Worm (Caenorhabditis elegans) whole organism, L3 larva: Measurements from ENCODE around the gene Y70C5A.3.
A peak's percentile ranks its signal among the peaks of the same experiment; 100 is the strongest.

Experiments
- aly-2 ChIP-seq: fragments of 150-350 bp; optimal IDR thresholded peaks from 2 replicates; lab custom pipeline; 2014; ENCODE audit warnings: missing biosample characterization, missing genetic modification characterization
- ama-1 ChIP-seq: fragments of 150-350 bp; optimal IDR thresholded peaks from 2 replicates; lab custom pipeline; 2018
- ceh-28 ChIP-seq: fragments of 150-350 bp; optimal IDR thresholded peaks from 2 replicates; lab custom pipeline; 2014; ENCODE audit warnings: missing biosample characterization, missing genetic modification reagents, missing genetic modification characterization
- ceh-82 ChIP-seq: fragments of 150-350 bp; optimal IDR thresholded peaks from 2 replicates; lab custom pipeline; 2014; ENCODE audit warnings: missing biosample characterization, missing genetic modification characterization
- daf-12 ChIP-seq: fragments of 150-350 bp; optimal IDR thresholded peaks from 2 replicates; lab custom pipeline; 2014; ENCODE audit warnings: missing biosample characterization, missing genetic modification reagents, missing genetic modification characterization
- egl-27 ChIP-seq: sonication (generic microtip); optimal IDR thresholded peaks from 4 replicates; lab custom pipeline; 2017; ENCODE audit warnings: missing biosample characterization, missing genetic modification reagents, missing genetic modification characterization
- elt-1 ChIP-seq: fragments of 150-350 bp; optimal IDR thresholded peaks from 2 replicates; lab custom pipeline; 2014; ENCODE audit warnings: missing biosample characterization, missing genetic modification characterization
- elt-2 ChIP-seq: sonication (generic microtip); optimal IDR thresholded peaks from 2 replicates; lab custom pipeline; 2016; ENCODE audit warnings: missing genetic modification reagents, mild to moderate bottlenecking, missing genetic modification characterization, missing compliant biosample characterization
- eor-1 ChIP-seq, 2 experiments: fragments of 150-350 bp; optimal IDR thresholded peaks; 2 replicates each; lab custom pipeline; 2014 to 2018; ENCODE audit warnings: missing biosample characterization in 2 of 2, missing genetic modification characterization in 2 of 2
- fkh-10 ChIP-seq: sonication (generic microtip); optimal IDR thresholded peaks from 2 replicates; lab custom pipeline; 2017; ENCODE audit warnings: missing biosample characterization, missing genetic modification reagents, missing genetic modification characterization
- fkh-2 ChIP-seq: fragments of 150-350 bp; optimal IDR thresholded peaks from 2 replicates; lab custom pipeline; 2014; ENCODE audit warnings: missing biosample characterization, missing genetic modification reagents, missing genetic modification characterization
- fos-1 ChIP-seq: fragments of 150-350 bp; optimal IDR thresholded peaks from 2 replicates; lab custom pipeline; 2014; ENCODE audit warnings: missing biosample characterization, missing genetic modification characterization
- hmg-11 ChIP-seq: sonication (generic microtip); optimal IDR thresholded peaks from 2 replicates; lab custom pipeline; 2016; ENCODE audit warnings: missing genetic modification characterization, missing compliant biosample characterization
- jun-1 ChIP-seq: fragments of 150-350 bp; optimal IDR thresholded peaks from 2 replicates; lab custom pipeline; 2014; ENCODE audit warnings: missing biosample characterization, missing genetic modification reagents, missing genetic modification characterization
- lin-39 ChIP-seq: fragments of 150-350 bp; optimal IDR thresholded peaks from 2 replicates; lab custom pipeline; 2018; ENCODE audit warnings: missing biosample characterization, missing genetic modification reagents, missing genetic modification characterization
- lsy-12 ChIP-seq: sonication (generic microtip); optimal IDR thresholded peaks from 2 replicates; lab custom pipeline; 2016; ENCODE audit warnings: mild to moderate bottlenecking, missing genetic modification characterization, missing compliant biosample characterization
- mdl-1 ChIP-seq: fragments of 150-350 bp; optimal IDR thresholded peaks from 2 replicates; lab custom pipeline; 2014; ENCODE audit warnings: missing biosample characterization, missing genetic modification characterization
- nfya-1 ChIP-seq: sonication (generic microtip); optimal IDR thresholded peaks from 2 replicates; lab custom pipeline; 2017; ENCODE audit warnings: missing genetic modification characterization, mild to moderate bottlenecking, missing compliant biosample characterization, antibody characterized with exemption, moderate library complexity; ENCODE audit not compliant: insufficient read depth
- nhr-11 ChIP-seq: fragments of 150-350 bp; optimal IDR thresholded peaks from 2 replicates; lab custom pipeline; 2014; ENCODE audit warnings: missing biosample characterization, missing genetic modification characterization
- nhr-12 ChIP-seq: fragments of 150-350 bp; optimal IDR thresholded peaks from 2 replicates; lab custom pipeline; 2014; ENCODE audit warnings: missing biosample characterization, missing genetic modification characterization
- nhr-23 ChIP-seq: fragments of 150-350 bp; optimal IDR thresholded peaks from 2 replicates; lab custom pipeline; 2014; ENCODE audit warnings: missing biosample characterization, missing genetic modification reagents, missing genetic modification characterization
- nhr-43 ChIP-seq: sonication (generic microtip); optimal IDR thresholded peaks from 2 replicates; lab custom pipeline; 2016; ENCODE audit warnings: mild to moderate bottlenecking, missing genetic modification characterization, missing compliant biosample characterization; ENCODE audit not compliant: poor library complexity, severe bottlenecking
- nhr-77 ChIP-seq: fragments of 150-350 bp; optimal IDR thresholded peaks from 2 replicates; lab custom pipeline; 2014; ENCODE audit warnings: missing biosample characterization, missing genetic modification characterization
- pha-4 ChIP-seq: fragments of 150-350 bp; optimal IDR thresholded peaks from 2 replicates; lab custom pipeline; 2014; ENCODE audit warnings: missing biosample characterization, missing genetic modification reagents, missing genetic modification characterization
- pqm-1 ChIP-seq: fragments of 150-350 bp; optimal IDR thresholded peaks from 2 replicates; lab custom pipeline; 2017; ENCODE audit warnings: missing biosample characterization, missing genetic modification characterization, inconsistent platforms
- snpc-4 ChIP-seq: fragments of 150-350 bp; optimal IDR thresholded peaks from 2 replicates; lab custom pipeline; 2014; ENCODE audit warnings: missing biosample characterization, missing genetic modification characterization
- tbx-2 ChIP-seq: sonication (generic microtip); optimal IDR thresholded peaks from 2 replicates; lab custom pipeline; 2016; ENCODE audit warnings: mild to moderate bottlenecking, missing genetic modification characterization, missing compliant biosample characterization
- unc-39 ChIP-seq: sonication (generic microtip); optimal IDR thresholded peaks from 4 replicates; lab custom pipeline; 2017; ENCODE audit warnings: missing biosample characterization, missing genetic modification characterization
- ztf-11 ChIP-seq: fragments of 150-350 bp; optimal IDR thresholded peaks from 2 replicates; lab custom pipeline; 2014; ENCODE audit warnings: missing biosample characterization, missing genetic modification characterization
- ztf-4 ChIP-seq: fragments of 150-350 bp; optimal IDR thresholded peaks from 2 replicates; lab custom pipeline; 2014; ENCODE audit warnings: missing biosample characterization, missing genetic modification characterization

Y70C5A.3 gene

DNA sequence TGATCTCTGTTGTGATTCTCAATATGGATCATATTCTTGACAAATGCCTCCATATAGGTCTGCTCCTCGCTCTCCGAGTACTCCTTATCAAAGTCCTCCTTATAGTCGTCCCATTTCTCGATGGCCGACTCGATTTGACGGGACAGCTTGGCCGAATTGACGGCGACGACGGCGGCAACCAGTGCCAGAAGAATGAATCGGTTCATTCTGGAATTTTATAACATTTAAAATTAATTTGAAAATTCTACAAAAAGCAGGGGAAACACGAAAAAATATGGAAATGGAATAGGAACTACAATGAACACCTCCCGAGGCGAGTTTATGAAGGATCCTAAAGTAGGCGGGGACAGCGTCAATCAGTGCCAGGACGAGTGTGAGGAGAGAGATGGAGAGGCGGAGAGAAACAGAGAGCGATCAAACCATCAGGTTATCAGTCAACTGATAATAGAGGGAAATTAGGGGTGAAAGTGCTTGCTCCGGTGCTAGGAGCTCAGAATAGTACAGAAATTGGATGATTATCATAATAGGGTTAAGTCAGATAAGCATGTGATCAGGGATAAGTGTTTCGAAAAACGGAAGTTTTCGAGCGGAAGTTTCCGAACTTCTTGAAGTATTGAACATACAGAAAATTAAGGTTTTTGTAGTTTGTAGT lies 25.5 kb downstream of the Y70C5A.3 start, which contains the start of gene cpl-1 (continued):
- TF ChIP-seq nfya-1 (tag; lab: Kevin White, UChicago) (peak; percentile 16), fkh-10 (GFP tag; lab: Kevin White, UChicago) (no peak), nhr-43 (no peak), eor-1 (tag; optimal IDR thresholded peaks at IDR 0.05; lab: Kevin White, UChicago) (no peak), fos-1 (no peak), jun-1 (peak; percentile 69)

DNA sequence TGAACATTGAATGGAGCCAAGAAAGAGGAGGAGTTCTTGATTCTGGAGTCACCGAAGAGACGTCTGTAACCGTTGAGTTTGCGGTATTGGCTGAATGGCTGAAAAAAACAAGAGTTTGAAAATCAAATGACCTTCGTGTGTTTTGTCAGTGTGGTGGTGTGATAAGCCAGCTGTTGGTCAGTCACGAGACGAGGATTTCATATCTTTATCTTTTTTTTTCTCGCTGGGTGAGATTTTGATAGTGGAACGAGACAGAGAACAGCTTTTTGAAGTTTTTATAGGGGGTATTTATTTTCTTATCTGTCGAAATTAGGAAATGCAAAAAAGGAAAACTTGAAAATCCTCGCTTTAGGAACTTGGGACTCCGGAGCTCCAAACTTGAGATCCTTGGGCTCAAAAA lies 26.2 kb downstream of the Y70C5A.3 start:
- TF ChIP-seq nfya-1 (tag; lab: Kevin White, UChicago), result peak; percentile 5
- TF ChIP-seq nhr-43, result peak; percentile 53
- TF ChIP-seq ceh-28, result peak; percentile 7
- peak; percentile 42 for TF ChIP-seq ama-1
- no peak for TF ChIP-seq lsy-12 (tag; lab: Kevin White, UChicago)

ce11 chrV:16593792-16594059 lies 27.0 kb downstream of the Y70C5A.3 start:
- TF ChIP-seq tbx-2 (tag; lab: Kevin White, UChicago) (no peak), aly-2 (tag; lab: Kevin White, UChicago) (no peak), mdl-1 (tag; lab: Kevin White, UChicago) (no peak), nhr-23 (tag; lab: Kevin White, UChicago) (no peak), pha-4 (tag; lab: Kevin White, UChicago) (no peak), ceh-28 (no peak), nhr-12 (tag; lab: Kevin White, UChicago) (no peak), pqm-1 (no peak), elt-1 (tag; lab: Kevin White, UChicago) (no peak), nhr-77 (no peak)

DNA sequence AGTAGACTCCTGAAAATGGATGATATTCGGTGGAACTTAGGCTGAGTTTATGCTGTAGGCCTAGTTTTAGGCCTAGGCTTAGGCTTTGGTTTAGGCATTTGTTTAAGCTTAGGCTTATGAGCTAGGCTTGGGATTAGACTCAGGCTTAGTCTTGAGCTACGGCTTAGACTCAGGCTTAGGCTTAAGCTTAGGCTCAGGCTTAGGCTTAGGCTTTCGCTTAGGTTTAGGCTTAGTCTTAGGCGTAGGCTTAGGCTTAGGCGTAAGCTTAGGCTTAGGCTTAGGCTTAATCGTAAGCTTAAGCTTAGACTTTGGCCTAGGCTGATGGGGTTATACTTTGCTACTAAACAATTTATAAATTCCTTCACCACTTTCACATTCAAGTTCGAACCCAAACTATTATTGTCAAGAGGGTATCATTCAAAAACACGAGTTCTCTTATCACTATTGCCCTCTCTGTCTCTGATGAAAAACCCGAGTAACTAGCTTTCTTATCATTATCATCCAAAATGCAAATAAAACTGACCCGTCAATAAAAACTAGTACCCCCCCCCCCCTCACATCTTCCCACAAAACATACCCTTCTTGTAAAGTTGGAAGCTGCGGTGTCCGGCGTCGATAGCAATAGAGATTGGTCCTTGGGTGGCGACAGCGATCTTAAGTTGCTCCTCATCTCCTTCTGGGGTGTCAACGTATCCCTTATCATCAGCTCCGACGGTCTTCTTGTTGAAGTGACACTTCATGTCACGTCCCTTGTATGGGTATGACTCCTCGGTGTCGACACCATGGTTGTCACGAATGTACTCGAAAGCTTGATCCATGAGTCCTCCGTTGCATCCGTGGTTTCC lies 27.6 kb downstream of the Y70C5A.3 start:
- no peak for TF ChIP-seq nhr-11 (tag; lab: Kevin White, UChicago)
- no peak for TF ChIP-seq ceh-82 (tag; lab: Kevin White, UChicago)
- no peak for TF ChIP-seq eor-1 (tag; optimal IDR thresholded peaks at IDR 0.05; lab: Kevin White, UChicago)
- no peak for TF ChIP-seq mdl-1 (tag; lab: Kevin White, UChicago)
- no peak for TF ChIP-seq ztf-11
- TF ChIP-seq ztf-4 (tag; lab: Kevin White, UChicago), result no peak
- peak; percentile 30 for TF ChIP-seq pha-4 (tag; lab: Kevin White, UChicago)
- peak; percentile 56 for TF ChIP-seq nhr-43
- peak; percentile 44 for TF ChIP-seq pqm-1
- TF ChIP-seq egl-27 (tag; lab: Kevin White, UChicago), result no peak
- TF ChIP-seq elt-2 (tag; lab: Kevin White, UChicago), result peak; percentile 82
- no peak for TF ChIP-seq nfya-1 (tag; lab: Kevin White, UChicago)
- TF ChIP-seq unc-39 (tag; lab: Kevin White, UChicago), result no peak
- peak; percentile 55 for TF ChIP-seq ama-1
- TF ChIP-seq, all 47 proteins: peak for 5

DNA sequence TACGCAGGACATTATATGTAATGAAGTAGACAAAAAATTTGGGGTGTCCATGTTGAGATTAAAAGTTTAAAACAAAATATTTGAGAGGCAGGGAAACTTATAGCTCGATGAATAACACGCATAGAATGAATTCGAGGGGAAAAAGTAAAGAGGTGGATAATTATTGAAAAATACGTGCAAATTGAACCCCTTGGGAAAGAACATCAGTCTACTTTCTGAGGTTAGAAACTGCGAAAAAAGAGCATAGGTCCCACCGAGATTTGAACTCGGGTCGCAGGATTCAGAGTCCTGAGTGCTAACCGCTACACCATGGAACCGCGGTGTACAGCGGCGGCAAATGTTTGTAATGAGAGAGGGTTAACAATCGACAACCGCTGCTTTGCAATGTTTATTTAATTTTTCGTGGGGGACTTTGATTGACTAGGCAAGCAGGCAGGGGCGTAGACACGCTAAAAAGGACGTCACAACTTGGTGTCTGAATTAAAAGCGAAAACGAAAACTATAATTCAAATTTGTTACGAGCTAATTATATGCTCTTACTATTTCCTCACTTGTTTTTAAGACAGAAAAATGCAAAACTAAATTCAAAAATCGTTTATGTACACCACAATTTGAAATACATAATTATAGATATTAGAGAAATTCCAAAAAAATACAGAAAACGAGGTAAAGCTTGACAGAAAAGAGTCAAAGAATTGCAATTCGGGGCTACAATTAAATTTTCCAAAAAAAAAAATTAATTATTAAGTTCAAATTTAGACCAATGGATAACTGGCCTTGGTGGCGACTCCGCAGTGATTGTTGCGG lies 28.5 kb downstream of the Y70C5A.3 start, which contains the start of gene srh-269:
TSS of gene srh-269 (minus strand) at position 51 of the 807 bp plus-strand sequence.
- peak; percentile 85 for TF ChIP-seq hmg-11 (tag; lab: Kevin White, UChicago)
- TF ChIP-seq elt-1 (tag; lab: Kevin White, UChicago), result no peak
- peak; percentile 95 for TF ChIP-seq ama-1
- peak; percentile 68 for TF ChIP-seq fos-1
- TF ChIP-seq daf-12 (tag; lab: Kevin White, UChicago), result no peak
- TF ChIP-seq ztf-4 (tag; lab: Kevin White, UChicago), result peak; percentile 56
- TF ChIP-seq egl-27 (tag; lab: Kevin White, UChicago), result peak; percentile 33
- no peak for TF ChIP-seq fkh-2 (tag; lab: Kevin White, UChicago)
- peak; percentile 71 for TF ChIP-seq nhr-43
- no peak for TF ChIP-seq nhr-11 (tag; lab: Kevin White, UChicago)
- peak; percentile 47 for TF ChIP-seq snpc-4 (tag; lab: Kevin White, UChicago)
- peak; percentile 46 for TF ChIP-seq nfya-1 (tag; lab: Kevin White, UChicago)
- TF ChIP-seq lin-39 (tag; lab: Kevin White, UChicago), result peak; percentile 41
- peak; percentile 61 for TF ChIP-seq elt-2 (tag; lab: Kevin White, UChicago)
- peak; percentile 67 for TF ChIP-seq lsy-12 (tag; lab: Kevin White, UChicago)
- TF ChIP-seq jun-1, result peak; percentile 18
- TF ChIP-seq pqm-1, result peak; percentile 32
